Fruit fly (Drosophila melanogaster) whole organism: ENCODE data around the gene CG14339.

Experiments used
- pan ChIP-seq: fragments of >200 bp; optimal IDR thresholded peaks from 2 replicates; lab custom pipeline; 2017
- usp ChIP-seq: fragments of >200 bp; optimal IDR thresholded peaks from 2 replicates; lab custom pipeline; 2017; ENCODE audit warnings: missing biosample characterization, missing genetic modification characterization, mixed read lengths

DNA sequence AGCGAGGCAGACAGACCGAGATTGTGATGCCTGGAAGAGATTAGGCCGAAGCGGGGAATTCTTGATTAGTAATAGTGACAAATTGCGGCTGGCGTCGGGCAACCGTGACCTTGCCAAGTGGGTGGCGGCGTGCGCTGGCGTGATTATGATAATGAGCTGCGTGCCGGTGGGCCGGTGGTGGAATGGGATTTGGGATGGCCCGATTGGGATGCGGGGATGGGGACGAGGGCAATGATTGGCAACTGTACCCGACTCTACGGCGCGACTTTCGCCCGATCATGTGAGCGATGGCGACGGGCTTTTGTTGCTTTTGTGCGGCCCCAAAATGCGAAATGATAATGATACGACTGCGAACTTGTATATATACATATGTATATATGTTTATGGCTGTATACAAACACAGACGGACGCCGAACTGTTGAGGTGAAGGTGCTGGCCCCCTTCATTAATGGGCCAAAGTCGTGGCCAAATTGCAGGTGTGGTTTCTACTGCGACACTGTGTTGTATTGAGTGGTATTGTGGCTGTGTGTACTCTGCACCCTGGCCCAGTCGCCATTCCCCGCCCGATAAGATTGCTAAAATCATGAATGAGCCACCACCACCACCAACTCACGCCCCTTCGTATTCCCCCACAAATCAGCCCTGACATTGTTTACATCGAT is 8.5 kb downstream of the CG14339 start:
- no peak for TF ChIP-seq usp
- no peak for TF ChIP-seq pan
